Worm (Caenorhabditis elegans) whole organism, L2 larva: ENCODE results near the gene F07C3.3.
A peak's percentile ranks its signal among the peaks of the same experiment; 100 is the strongest.

Experiments
- C34F6.9 ChIP-seq: fragments of 150-350 bp; optimal IDR thresholded peaks from 2 replicates; lab custom pipeline; 2014; ENCODE audit warnings: missing biosample characterization, missing genetic modification characterization
- F13H6.1 ChIP-seq: sonication (generic microtip); optimal IDR thresholded peaks from 2 replicates; lab custom pipeline; 2016; ENCODE audit warnings: missing genetic modification characterization, missing compliant biosample characterization
- R02D3.7 ChIP-seq: fragments of 150-350 bp; optimal IDR thresholded peaks from 2 replicates; lab custom pipeline; 2014; ENCODE audit warnings: missing biosample characterization, missing genetic modification characterization
- Y55F3AM.14 ChIP-seq: fragments of 200-800 bp; sonication (Bioruptor generic); optimal IDR thresholded peaks from 2 replicates; lab custom pipeline; 2018; ENCODE audit warnings: mild to moderate bottlenecking, missing genetic modification characterization, missing compliant biosample characterization
- ZK546.5 ChIP-seq: sonication (generic microtip); optimal IDR thresholded peaks from 2 replicates; lab custom pipeline; 2017; ENCODE audit warnings: missing biosample characterization, missing genetic modification characterization
- alr-1 ChIP-seq: fragments of 150-350 bp; optimal IDR thresholded peaks from 2 replicates; lab custom pipeline; 2014; ENCODE audit warnings: missing biosample characterization, missing genetic modification characterization
- aly-2 ChIP-seq: fragments of 150-350 bp; optimal IDR thresholded peaks from 2 replicates; lab custom pipeline; 2014; ENCODE audit warnings: missing biosample characterization, missing genetic modification characterization
- ama-1 ChIP-seq: fragments of 150-350 bp; optimal IDR thresholded peaks from 2 replicates; lab custom pipeline; 2018; ENCODE audit warnings: inconsistent platforms
- blmp-1 ChIP-seq: sonication (generic microtip); optimal IDR thresholded peaks from 2 replicates; lab custom pipeline; 2017; ENCODE audit warnings: missing genetic modification characterization, mild to moderate bottlenecking, missing compliant biosample characterization, antibody characterized with exemption, moderate library complexity; ENCODE audit not compliant: insufficient read depth
- ceh-16 ChIP-seq: fragments of 150-350 bp; optimal IDR thresholded peaks from 2 replicates; lab custom pipeline; 2014; ENCODE audit warnings: missing biosample characterization, missing genetic modification characterization
- ceh-82 ChIP-seq: fragments of 150-350 bp; optimal IDR thresholded peaks from 2 replicates; lab custom pipeline; 2014; ENCODE audit warnings: missing biosample characterization, missing genetic modification characterization
- crh-2 ChIP-seq: sonication (generic microtip); optimal IDR thresholded peaks from 2 replicates; lab custom pipeline; 2017; ENCODE audit warnings: missing biosample characterization, missing genetic modification characterization
- dmd-4 ChIP-seq: sonication (generic microtip); optimal IDR thresholded peaks from 2 replicates; lab custom pipeline; 2017; ENCODE audit warnings: missing biosample characterization, missing genetic modification characterization
- egl-27 ChIP-seq: sonication (generic microtip); optimal IDR thresholded peaks from 3 replicates; lab custom pipeline; 2017; ENCODE audit warnings: missing biosample characterization, missing genetic modification reagents, missing genetic modification characterization
- elt-1 ChIP-seq: fragments of 150-350 bp; optimal IDR thresholded peaks from 2 replicates; lab custom pipeline; 2014; ENCODE audit warnings: missing biosample characterization, missing genetic modification characterization
- elt-3 ChIP-seq: sonication (generic microtip); optimal IDR thresholded peaks from 2 replicates; lab custom pipeline; 2017; ENCODE audit warnings: missing biosample characterization, missing genetic modification characterization
- fos-1 ChIP-seq: fragments of 150-350 bp; optimal IDR thresholded peaks from 2 replicates; lab custom pipeline; 2014; ENCODE audit warnings: missing biosample characterization, missing genetic modification characterization
- gmeb-1 ChIP-seq: fragments of 150-350 bp; optimal IDR thresholded peaks from 2 replicates; lab custom pipeline; 2014; ENCODE audit warnings: missing biosample characterization, missing genetic modification characterization
- lin-11 ChIP-seq: fragments of 150-350 bp; sonication (generic microtip); optimal IDR thresholded peaks from 2 replicates; lab custom pipeline; 2014; ENCODE audit warnings: missing biosample characterization, missing genetic modification characterization, inconsistent platforms, mixed read lengths
- lin-13 ChIP-seq: fragments of 150-350 bp; optimal IDR thresholded peaks from 2 replicates; lab custom pipeline; 2014; ENCODE audit warnings: missing biosample characterization, missing genetic modification reagents, missing genetic modification characterization
- lin-39 ChIP-seq: fragments of 150-350 bp; optimal IDR thresholded peaks from 2 replicates; lab custom pipeline; 2014; ENCODE audit warnings: missing biosample characterization, missing genetic modification reagents, missing genetic modification characterization
- lsy-2 ChIP-seq, 2 experiments: fragments of 150-350 bp in 1 of 2; sonication (generic microtip) in 1 of 2; optimal IDR thresholded peaks; 2 replicates each; lab custom pipeline; 2014 to 2017; ENCODE audit warnings: missing biosample characterization in 2 of 2, missing genetic modification characterization in 2 of 2
- mab-5 ChIP-seq: fragments of 150-350 bp; optimal IDR thresholded peaks from 2 replicates; lab custom pipeline; 2014; ENCODE audit warnings: missing biosample characterization, missing genetic modification characterization
- mbf-1 ChIP-seq: sonication (generic microtip); optimal IDR thresholded peaks from 2 replicates; lab custom pipeline; 2017; ENCODE audit warnings: missing biosample characterization, missing genetic modification characterization
- mdl-1 ChIP-seq, 2 experiments: fragments of 150-350 bp in 1 of 2; sonication (generic microtip) in 1 of 2; optimal IDR thresholded peaks; 2 replicates each; lab custom pipeline; 2017; ENCODE audit warnings: missing biosample characterization in 2 of 2, missing genetic modification characterization in 2 of 2
- nhr-10 ChIP-seq: sonication (generic microtip); optimal IDR thresholded peaks from 2 replicates; lab custom pipeline; 2017; ENCODE audit warnings: missing biosample characterization, missing genetic modification characterization
- nhr-11 ChIP-seq: fragments of 150-350 bp; optimal IDR thresholded peaks from 2 replicates; lab custom pipeline; 2014; ENCODE audit warnings: missing biosample characterization, missing genetic modification characterization
- nhr-12 ChIP-seq: fragments of 150-350 bp; optimal IDR thresholded peaks from 2 replicates; lab custom pipeline; 2014; ENCODE audit warnings: missing biosample characterization, missing genetic modification characterization
- nhr-129 ChIP-seq: fragments of 150-350 bp; optimal IDR thresholded peaks from 2 replicates; lab custom pipeline; 2014; ENCODE audit warnings: missing biosample characterization, missing genetic modification characterization
- nhr-21 ChIP-seq: fragments of 150-350 bp; optimal IDR thresholded peaks from 2 replicates; lab custom pipeline; 2014; ENCODE audit warnings: missing biosample characterization, missing genetic modification characterization
- nhr-23 ChIP-seq: fragments of 150-350 bp; optimal IDR thresholded peaks from 2 replicates; lab custom pipeline; 2014; ENCODE audit warnings: missing biosample characterization, missing genetic modification reagents, missing genetic modification characterization
- nhr-237 ChIP-seq: fragments of 150-350 bp; optimal IDR thresholded peaks from 2 replicates; lab custom pipeline; 2014; ENCODE audit warnings: missing biosample characterization, missing genetic modification characterization
- nhr-25 ChIP-seq: fragments of 150-350 bp; sonication (generic microtip); optimal IDR thresholded peaks from 3 replicates; lab custom pipeline; 2014; ENCODE audit warnings: missing biosample characterization, missing genetic modification characterization
- nhr-6 ChIP-seq: fragments of 150-350 bp; optimal IDR thresholded peaks from 2 replicates; lab custom pipeline; 2014; ENCODE audit warnings: missing biosample characterization, missing genetic modification characterization
- nhr-77 ChIP-seq: fragments of 150-350 bp; optimal IDR thresholded peaks from 2 replicates; lab custom pipeline; 2014; ENCODE audit warnings: missing biosample characterization, missing genetic modification characterization
- peb-1 ChIP-seq: fragments of 150-350 bp; optimal IDR thresholded peaks from 2 replicates; lab custom pipeline; 2014; ENCODE audit warnings: missing biosample characterization, missing genetic modification characterization
- sem-4 ChIP-seq: fragments of 150-350 bp; optimal IDR thresholded peaks from 2 replicates; lab custom pipeline; 2014; ENCODE audit warnings: missing biosample characterization, missing genetic modification reagents, missing genetic modification characterization
- skn-1 ChIP-seq: sonication (generic microtip); optimal IDR thresholded peaks from 2 replicates; lab custom pipeline; 2017; ENCODE audit warnings: missing biosample characterization, missing genetic modification characterization
- sma-3 ChIP-seq: sonication (generic microtip); optimal IDR thresholded peaks from 2 replicates; lab custom pipeline; 2016; ENCODE audit warnings: missing genetic modification reagents, missing genetic modification characterization, missing compliant biosample characterization
- sma-9 ChIP-seq, 2 experiments: fragments of 150-350 bp in 1 of 2; sonication (generic microtip) in 1 of 2; optimal IDR thresholded peaks; 2 replicates each; lab custom pipeline; 2014 to 2016; ENCODE audit warnings: missing genetic modification characterization in 2 of 2, mild to moderate bottlenecking in 1 of 2, missing biosample characterization in 1 of 2, missing compliant biosample characterization in 1 of 2, missing genetic modification reagents in 1 of 2, moderate library complexity in 1 of 2
- snpc-4 ChIP-seq: fragments of 150-350 bp; optimal IDR thresholded peaks from 2 replicates; lab custom pipeline; 2014; ENCODE audit warnings: missing biosample characterization, missing genetic modification characterization
- unc-39 ChIP-seq: fragments of 150-350 bp; optimal IDR thresholded peaks from 2 replicates; lab custom pipeline; 2014; ENCODE audit warnings: missing biosample characterization, missing genetic modification characterization
- unc-55 ChIP-seq: fragments of 150-350 bp; sonication (generic microtip); optimal IDR thresholded peaks from 3 replicates; lab custom pipeline; 2014; ENCODE audit warnings: missing biosample characterization, missing genetic modification reagents, missing genetic modification characterization
- unc-62 ChIP-seq: fragments of 150-350 bp; optimal IDR thresholded peaks from 2 replicates; lab custom pipeline; 2014; ENCODE audit warnings: missing biosample characterization, missing genetic modification reagents, missing genetic modification characterization
- zag-1 ChIP-seq: fragments of 150-350 bp; optimal IDR thresholded peaks from 2 replicates; lab custom pipeline; 2014; ENCODE audit warnings: missing biosample characterization, missing genetic modification characterization
- ztf-1 ChIP-seq: fragments of 200-800 bp; sonication (Bioruptor generic); conservative IDR thresholded peaks from 2 replicates; pipeline ENCODE4 v1.3.6; 2022; ENCODE audit warnings: missing genetic modification characterization, missing compliant biosample characterization
- ztf-11 ChIP-seq: sonication (generic microtip); optimal IDR thresholded peaks from 2 replicates; lab custom pipeline; 2017; ENCODE audit warnings: missing biosample characterization, missing genetic modification characterization
- ztf-4 ChIP-seq: fragments of 150-350 bp; optimal IDR thresholded peaks from 2 replicates; lab custom pipeline; 2014; ENCODE audit warnings: missing biosample characterization, missing genetic modification characterization

F07C3.3 gene

DNA sequence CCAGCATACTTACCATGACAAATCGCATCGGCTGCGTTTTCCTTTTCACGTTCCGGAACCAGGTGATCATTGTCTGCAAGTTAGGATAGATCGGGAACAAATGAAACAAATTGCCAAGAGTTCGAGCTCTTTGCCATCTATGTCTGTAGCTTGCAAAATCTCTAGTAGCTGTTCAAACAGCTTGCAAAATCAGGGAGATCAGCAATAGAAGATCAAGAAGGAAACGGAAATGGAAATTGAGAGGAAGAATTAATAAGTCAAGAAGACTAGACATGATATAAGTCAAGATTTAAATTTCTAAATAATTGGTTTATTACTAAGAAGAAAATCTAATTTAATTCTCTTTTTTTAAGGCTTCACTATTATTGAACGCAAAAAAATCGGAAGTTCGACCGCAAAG is at the start of gene F07C3.3:
TSS of gene F07C3.3 (minus strand) at position 101 of the 400 bp plus-strand sequence.
- TF ChIP-seq peb-1 (tag; lab: Kevin White, UChicago) (no peak), fos-1 (tag; lab: Kevin White, UChicago) (no peak), aly-2 (tag; lab: Kevin White, UChicago) (no peak)
- TF ChIP-seq, all 48 proteins: peak for 0

DNA sequence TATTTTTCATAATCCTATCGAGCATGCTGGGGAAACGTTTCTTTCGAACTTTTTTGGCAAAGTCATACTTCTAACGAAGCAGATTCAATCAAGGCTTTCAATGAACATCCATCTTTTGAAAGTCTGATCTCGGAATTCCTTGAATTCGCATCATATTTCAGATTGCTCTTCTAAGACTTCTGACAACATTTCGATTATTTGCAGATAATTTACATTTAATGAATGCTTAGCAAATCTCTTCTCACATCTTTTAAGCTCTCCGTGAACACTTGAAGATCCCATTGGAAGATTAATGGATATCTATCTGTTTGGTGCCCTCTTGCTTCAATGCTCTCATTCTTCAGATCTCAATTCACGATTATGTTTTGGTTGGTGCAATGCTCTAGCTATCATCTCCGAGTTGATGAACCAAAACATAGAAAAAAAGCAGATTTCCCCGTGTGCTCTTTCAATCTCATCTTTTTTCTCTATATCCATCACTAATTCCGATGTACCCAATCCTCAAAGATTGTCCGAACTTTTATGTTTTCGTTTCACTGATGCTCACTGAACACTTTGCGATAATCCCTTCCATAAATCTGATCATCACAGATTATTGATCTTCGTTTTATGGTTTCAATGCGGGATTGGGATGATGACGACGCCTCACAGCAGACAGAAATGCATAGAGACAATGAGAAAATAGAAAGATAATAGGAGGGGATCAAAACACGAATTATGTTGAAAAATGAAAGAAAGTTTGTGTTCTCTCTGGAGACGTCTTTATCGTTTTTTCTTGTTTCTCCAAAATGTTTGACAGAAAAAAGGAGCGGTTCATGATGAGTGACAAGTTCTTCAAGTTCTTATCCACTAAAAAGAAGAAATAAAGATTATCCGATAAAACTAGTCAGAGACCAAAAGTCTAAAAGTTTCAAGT is 42.2 kb upstream of the F07C3.3 start:
- no peak for TF ChIP-seq alr-1 (tag; lab: Kevin White, UChicago)
- no peak for TF ChIP-seq skn-1 (tag; lab: Kevin White, UChicago)
- no peak for TF ChIP-seq ama-1 (lab: Kevin White, UChicago)
- no peak for TF ChIP-seq lin-39
- TF ChIP-seq ceh-82: no peak
- no peak for TF ChIP-seq ZK546.5 (tag; lab: Kevin White, UChicago)
- no peak for TF ChIP-seq sem-4 (tag; lab: Kevin White, UChicago)
- TF ChIP-seq sma-9 (GFP tag; optimal IDR thresholded peaks at IDR 0.05; lab: Kevin White, UChicago): peak; percentile 69
- no peak for TF ChIP-seq sma-9 (tag; optimal IDR thresholded peaks at IDR 0.05; lab: Kevin White, UChicago)
- no peak for TF ChIP-seq snpc-4 (tag; lab: Kevin White, UChicago)
- no peak for TF ChIP-seq ztf-1 (GFP tag; lab: Robert Waterston, UW)
- TF ChIP-seq nhr-129: peak; percentile 22
- no peak for TF ChIP-seq C34F6.9
- TF ChIP-seq nhr-77 (tag; lab: Kevin White, UChicago): no peak
- no peak for TF ChIP-seq nhr-12 (tag; lab: Kevin White, UChicago)
- TF ChIP-seq mdl-1 (tag; optimal IDR thresholded peaks at IDR 0.05; lab: Kevin White, UChicago): peak in 1 of 2 experiments; percentile 2
- TF ChIP-seq dmd-4: no peak
- TF ChIP-seq F13H6.1 (tag; lab: Kevin White, UChicago): no peak
- no peak for TF ChIP-seq elt-3 (tag; lab: Kevin White, UChicago)
- TF ChIP-seq elt-1 (tag; lab: Kevin White, UChicago): peak; percentile 15
- peak; percentile 69 for TF ChIP-seq nhr-23 (tag; lab: Kevin White, UChicago)
- TF ChIP-seq lin-11 (tag; lab: Kevin White, UChicago): no peak
- TF ChIP-seq lsy-2 (tag; optimal IDR thresholded peaks at IDR 0.05; lab: Kevin White, UChicago): no peak
- TF ChIP-seq Y55F3AM.14 (GFP tag; lab: Kevin White, UChicago): no peak
- TF ChIP-seq unc-55 (GFP tag; lab: Kevin White, UChicago): no peak
- TF ChIP-seq ztf-11 (tag; lab: Kevin White, UChicago): no peak
- TF ChIP-seq nhr-237: no peak
- no peak for TF ChIP-seq ceh-16 (tag; lab: Kevin White, UChicago)
- no peak for TF ChIP-seq egl-27
- TF ChIP-seq nhr-6 (tag; lab: Kevin White, UChicago): peak; percentile 17
- TF ChIP-seq aly-2 (tag; lab: Kevin White, UChicago): no peak
- TF ChIP-seq blmp-1 (tag; lab: Kevin White, UChicago): no peak
- no peak for TF ChIP-seq unc-39
- TF ChIP-seq unc-62 (GFP tag; lab: Kevin White, UChicago): no peak
- no peak for TF ChIP-seq fos-1 (tag; lab: Kevin White, UChicago)
- TF ChIP-seq nhr-10 (tag; lab: Kevin White, UChicago): no peak
- peak; percentile 36 for TF ChIP-seq sma-3 (GFP tag; lab: Kevin White, UChicago)
- peak; percentile 35 for TF ChIP-seq nhr-21 (tag; lab: Kevin White, UChicago)
- no peak for TF ChIP-seq zag-1
- no peak for TF ChIP-seq R02D3.7 (tag; lab: Kevin White, UChicago)
- TF ChIP-seq mab-5 (tag; lab: Kevin White, UChicago): peak; percentile 27
- TF ChIP-seq lin-13 (GFP tag; lab: Kevin White, UChicago): no peak
- no peak for TF ChIP-seq ztf-4 (tag; lab: Kevin White, UChicago)
- TF ChIP-seq nhr-11 (tag; lab: Kevin White, UChicago): no peak
- no peak for TF ChIP-seq crh-2 (tag; lab: Kevin White, UChicago)
- no peak for TF ChIP-seq gmeb-1 (tag; lab: Kevin White, UChicago)
- TF ChIP-seq mbf-1: no peak
- no peak for TF ChIP-seq nhr-25 (tag; lab: Kevin White, UChicago)
- no peak for TF ChIP-seq peb-1 (tag; lab: Kevin White, UChicago)
- TF ChIP-seq, all 48 proteins: peak for 9
